Fruit fly (Drosophila melanogaster) whole organism, embryonic: ENCODE results near the gene Oatp33Eb.

ENCODE experiments used
- Ada2b ChIP-seq: fragments of 200-800 bp; sonication (Bioruptor generic); IDR thresholded peaks from 2 replicates; pipeline ENCODE4 v1.3.6; 2022; ENCODE audit warnings: missing biosample characterization, missing genetic modification characterization
- CG10431 ChIP-seq: fragments of 200-800 bp; sonication (Bioruptor generic); optimal IDR thresholded peaks from 3 replicates; lab custom pipeline; 2018; ENCODE audit warnings: missing biosample characterization, mild to moderate bottlenecking, missing genetic modification characterization
- CG11504 ChIP-seq: fragments of 200-800 bp; sonication (Bioruptor generic); optimal IDR thresholded peaks from 3 replicates; lab custom pipeline; 2019; ENCODE audit warnings: missing biosample characterization, mild to moderate bottlenecking, missing genetic modification characterization, moderate library complexity
- CG11695 ChIP-seq: fragments of 200-800 bp; sonication (Bioruptor generic); IDR thresholded peaks from 3 replicates; pipeline ENCODE4 v1.3.6; 2022; ENCODE audit warnings: missing biosample characterization, missing genetic modification characterization
- CG11696 ChIP-seq: fragments of 200-800 bp; sonication (Bioruptor generic); IDR thresholded peaks from 2 replicates; pipeline ENCODE4 v1.3.6; 2022; ENCODE audit warnings: missing biosample characterization, missing genetic modification characterization
- CG14050 ChIP-seq: fragments of 200-800 bp; sonication (Bioruptor generic); IDR thresholded peaks from 3 replicates; pipeline ENCODE4 v1.3.6; 2022; ENCODE audit warnings: missing biosample characterization, missing genetic modification characterization
- CG17359 ChIP-seq: fragments of 200-800 bp; sonication (Bioruptor generic); optimal IDR thresholded peaks from 3 replicates; lab custom pipeline; 2018; ENCODE audit warnings: missing biosample characterization, mild to moderate bottlenecking, missing genetic modification characterization, moderate library complexity
- CG18599 ChIP-seq: fragments of 200-800 bp; sonication (Bioruptor generic); optimal IDR thresholded peaks from 3 replicates; lab custom pipeline; 2017; ENCODE audit warnings: missing biosample characterization, missing genetic modification characterization, mild to moderate bottlenecking, moderate library complexity, missing genetic modification reagents
- CG7839 ChIP-seq: fragments of 200-800 bp; sonication (Bioruptor generic); optimal IDR thresholded peaks from 3 replicates; lab custom pipeline; 2018; ENCODE audit warnings: missing biosample characterization, mild to moderate bottlenecking, missing genetic modification characterization, moderate library complexity
- CG8388 ChIP-seq: fragments of 200-800 bp; sonication (Bioruptor generic); optimal IDR thresholded peaks from 2 replicates; lab custom pipeline; 2019; ENCODE audit warnings: missing biosample characterization, mild to moderate bottlenecking, missing genetic modification characterization, moderate library complexity
- CG9932 ChIP-seq: fragments of 200-800 bp; sonication (Bioruptor generic); IDR thresholded peaks from 2 replicates; pipeline ENCODE4 v1.3.6; 2022; ENCODE audit warnings: missing biosample characterization, missing genetic modification characterization
- Ets65A ChIP-seq: fragments of 200-800 bp; sonication (Bioruptor generic); peaks from one replicate; lab custom pipeline; 2016; ENCODE audit warnings: missing biosample characterization, missing genetic modification characterization
- Fer1 ChIP-seq: fragments of 200-800 bp; sonication (Bioruptor generic); optimal IDR thresholded peaks from 2 replicates; lab custom pipeline; 2017; ENCODE audit warnings: missing biosample characterization, mild to moderate bottlenecking, missing genetic modification characterization
- Hmr ChIP-seq: fragments of 200-800 bp; sonication (Bioruptor generic); optimal IDR thresholded peaks from 3 replicates; lab custom pipeline; 2017; ENCODE audit warnings: mild to moderate bottlenecking, missing biosample characterization, missing genetic modification reagents, missing genetic modification characterization
- Hr51 ChIP-seq, 2 experiments: fragments of 200-800 bp; sonication (Bioruptor generic); optimal IDR thresholded peaks; 2 replicates in 1 of 2; 3 replicates in 1 of 2; lab custom pipeline; 2016 to 2018; ENCODE audit warnings: missing biosample characterization in 2 of 2, missing genetic modification characterization in 2 of 2, mild to moderate bottlenecking in 1 of 2, moderate library complexity in 1 of 2
- Kr ChIP-seq: fragments of 200-800 bp; sonication (Bioruptor generic); optimal IDR thresholded peaks from 2 replicates; lab custom pipeline; 2017; ENCODE audit warnings: missing biosample characterization, mild to moderate bottlenecking, missing genetic modification characterization
- MTF-1 ChIP-seq: fragments of 200-800 bp; sonication (Bioruptor generic); optimal IDR thresholded peaks from 2 replicates; lab custom pipeline; 2018; ENCODE audit warnings: missing biosample characterization, mild to moderate bottlenecking, missing genetic modification characterization, borderline replicate concordance
- Mes4 ChIP-seq: fragments of 200-800 bp; sonication (Bioruptor generic); optimal IDR thresholded peaks from 2 replicates; lab custom pipeline; 2016; ENCODE audit warnings: missing biosample characterization, missing genetic modification characterization
- Nf-YC ChIP-seq: fragments of 200-800 bp; optimal IDR thresholded peaks from 3 replicates; lab custom pipeline; 2019; ENCODE audit warnings: missing biosample characterization, mild to moderate bottlenecking, missing genetic modification characterization, moderate library complexity
- Pdp1 ChIP-seq, 2 experiments: fragments of 200-800 bp; sonication (Bioruptor generic); optimal IDR thresholded peaks; 3 replicates each; lab custom pipeline; 2016; ENCODE audit warnings: missing biosample characterization in 2 of 2, missing genetic modification characterization in 2 of 2, mild to moderate bottlenecking in 1 of 2, moderate library complexity in 1 of 2
- Ptx1 ChIP-seq: fragments of 200-800 bp; sonication (Bioruptor generic); IDR thresholded peaks from 2 replicates; pipeline ENCODE4 v1.3.6; 2022; ENCODE audit warnings: missing biosample characterization, missing genetic modification characterization
- Sox100B ChIP-seq: fragments of 200-800 bp; sonication (Bioruptor generic); optimal IDR thresholded peaks from 3 replicates; lab custom pipeline; 2018; ENCODE audit warnings: missing biosample characterization, mild to moderate bottlenecking, missing genetic modification characterization
- Sox102F ChIP-seq: fragments of 200-800 bp; sonication (Bioruptor generic); optimal IDR thresholded peaks from 2 replicates; lab custom pipeline; 2018; ENCODE audit warnings: missing biosample characterization, mild to moderate bottlenecking, missing genetic modification characterization, moderate library complexity
- Spps ChIP-seq: fragments of 200-800 bp; sonication (Bioruptor generic); optimal IDR thresholded peaks from 2 replicates; lab custom pipeline; 2018; ENCODE audit warnings: missing biosample characterization, mild to moderate bottlenecking, missing genetic modification characterization
- Trl ChIP-seq, 3 experiments: fragments of >200 bp in 2 of 3; fragments of 200-800 bp in 1 of 3; sonication (Bioruptor generic) in 1 of 3; optimal IDR thresholded peaks; 2 replicates in 1 of 3; 3 replicates in 2 of 3; lab custom pipeline; 2016 to 2017; ENCODE audit warnings: missing biosample characterization in 1 of 3, missing genetic modification characterization in 1 of 3
- Xrp1 ChIP-seq: fragments of 200-800 bp; sonication (Bioruptor generic); IDR thresholded peaks from 2 replicates; pipeline ENCODE4 v1.3.6; 2022; ENCODE audit warnings: missing biosample characterization, missing genetic modification characterization
- btn ChIP-seq: fragments of 200-800 bp; sonication (Bioruptor generic); optimal IDR thresholded peaks from 2 replicates; lab custom pipeline; 2016; ENCODE audit warnings: missing biosample characterization, missing genetic modification characterization
- chinmo ChIP-seq: fragments of 200-800 bp; sonication (Bioruptor generic); IDR thresholded peaks from 4 replicates; pipeline ENCODE4 v1.3.6; 2022; ENCODE audit warnings: missing biosample characterization, missing genetic modification characterization; ENCODE audit not compliant: partially characterized antibody
- ci ChIP-seq: fragments of 200-800 bp; sonication (Bioruptor generic); IDR thresholded peaks from 3 replicates; pipeline ENCODE4 v1.3.6; 2022; ENCODE audit warnings: missing biosample characterization, missing genetic modification characterization
- croc ChIP-seq: fragments of 200-800 bp; sonication (Bioruptor generic); conservative IDR thresholded peaks from 3 replicates; pipeline ENCODE4 v1.3.6; 2022; ENCODE audit warnings: missing biosample characterization, missing genetic modification characterization
- dimm ChIP-seq: fragments of 200-800 bp; sonication (Bioruptor generic); IDR thresholded peaks from 2 replicates; pipeline ENCODE4 v1.3.6; 2022; ENCODE audit warnings: missing biosample characterization, missing genetic modification characterization
- dmrt99B ChIP-seq: fragments of 200-800 bp; sonication (Bioruptor generic); optimal IDR thresholded peaks from 2 replicates; lab custom pipeline; 2018; ENCODE audit warnings: missing biosample characterization, mild to moderate bottlenecking, missing genetic modification characterization, moderate library complexity
- fd3F ChIP-seq: fragments of 200-800 bp; sonication (Bioruptor generic); optimal IDR thresholded peaks from 2 replicates; lab custom pipeline; 2018; ENCODE audit warnings: missing biosample characterization, mild to moderate bottlenecking, missing genetic modification characterization, moderate library complexity
- gem ChIP-seq: fragments of 200-800 bp; sonication (Bioruptor generic); optimal IDR thresholded peaks from 2 replicates; lab custom pipeline; 2019; ENCODE audit warnings: missing biosample characterization, mild to moderate bottlenecking, missing genetic modification characterization, moderate library complexity
- h ChIP-seq: fragments of >200 bp; optimal IDR thresholded peaks from 2 replicates; lab custom pipeline; 2017
- hkb ChIP-seq, 2 experiments: fragments of 200-800 bp in 1 of 2; fragments of >200 bp in 1 of 2; sonication (Bioruptor generic) in 1 of 2; IDR thresholded peaks in 1 of 2; optimal IDR thresholded peaks in 1 of 2; 2 replicates each; pipeline versions ENCODE4 v1.3.6 to Lab custom; 2017 to 2022; ENCODE audit warnings: missing biosample characterization in 1 of 2, missing genetic modification characterization in 1 of 2
- jumu ChIP-seq: fragments of 200-800 bp; sonication (Bioruptor generic); optimal IDR thresholded peaks from 3 replicates; lab custom pipeline; 2016; ENCODE audit warnings: missing biosample characterization, missing genetic modification characterization
- knrl ChIP-seq: fragments of 200-800 bp; sonication (Bioruptor generic); IDR thresholded peaks from 3 replicates; pipeline ENCODE4 v1.3.6; 2022; ENCODE audit warnings: missing biosample characterization, missing genetic modification characterization; ENCODE audit not compliant: partially characterized antibody
- lab ChIP-seq: fragments of 200-800 bp; sonication (Bioruptor generic); optimal IDR thresholded peaks from 3 replicates; lab custom pipeline; 2017; ENCODE audit warnings: missing biosample characterization, missing genetic modification characterization, mild to moderate bottlenecking, moderate library complexity, missing genetic modification reagents
- maf-S ChIP-seq: fragments of 200-800 bp; sonication (Bioruptor generic); optimal IDR thresholded peaks from 2 replicates; lab custom pipeline; 2016; ENCODE audit warnings: missing biosample characterization, missing genetic modification characterization
- oc ChIP-seq: fragments of 200-800 bp; sonication (Bioruptor generic); optimal IDR thresholded peaks from 2 replicates; lab custom pipeline; 2018; ENCODE audit warnings: missing biosample characterization, mild to moderate bottlenecking, missing genetic modification characterization, moderate library complexity
- pan ChIP-seq, 4 experiments: fragments of >200 bp in 3 of 4; fragments of 200-800 bp in 1 of 4; sonication (Bioruptor generic) in 1 of 4; optimal IDR thresholded peaks in 3 of 4; IDR thresholded peaks in 1 of 4; 2 replicates each; pipeline versions ENCODE4 v1.3.6 to Lab custom; 2017 to 2022; ENCODE audit warnings: missing biosample characterization in 2 of 4, missing genetic modification characterization in 2 of 4, mixed read lengths in 1 of 4
- sens ChIP-seq: fragments of 200-800 bp; sonication (Bioruptor generic); peaks from one replicate; lab custom pipeline; 2016; ENCODE audit warnings: missing biosample characterization, missing genetic modification characterization
- sima ChIP-seq: fragments of 200-800 bp; sonication (Bioruptor generic); optimal IDR thresholded peaks from 2 replicates; lab custom pipeline; 2016; ENCODE audit warnings: missing biosample characterization, missing genetic modification characterization
- ttk ChIP-seq: fragments of 200-800 bp; sonication (Bioruptor generic); IDR thresholded peaks from 2 replicates; pipeline ENCODE4 v2.1.2; 2022; ENCODE audit warnings: missing biosample characterization, missing genetic modification characterization

Gene Oatp33Eb

DNA sequence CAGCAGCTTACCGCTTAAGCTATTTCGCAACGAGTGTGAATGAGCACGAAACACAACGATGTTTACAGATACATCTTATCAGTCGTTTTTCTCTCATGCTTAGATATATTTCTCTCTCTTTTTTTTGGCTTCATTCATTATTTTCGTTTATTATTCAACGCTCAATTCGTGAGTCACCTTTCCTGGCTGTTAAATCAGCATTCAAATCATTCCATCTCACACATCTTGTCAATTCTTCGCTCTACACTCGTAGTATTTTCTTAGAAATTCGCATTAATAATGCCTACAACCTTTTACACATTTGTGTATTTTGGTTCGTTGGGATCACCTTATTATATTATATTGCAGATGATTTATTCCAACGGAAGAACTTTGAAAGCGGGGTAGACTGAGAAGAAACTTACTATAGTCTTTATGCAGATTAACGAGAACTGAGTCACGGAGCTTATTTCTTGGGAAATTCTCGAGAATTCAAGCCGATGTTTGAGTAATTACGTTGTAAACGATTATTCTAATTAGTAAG lies 43.7 kb upstream of the Oatp33Eb start:
- peak in 1 of 2 experiments; percentile 38 for TF ChIP-seq Trl (optimal IDR thresholded peaks at IDR 0.05; lab: Kevin White, UChicago)
- no peak for TF ChIP-seq Trl (GFP tag; optimal IDR thresholded peaks at IDR 0.05; lab: Kevin White, UChicago)
- TF ChIP-seq btn = no peak
- TF ChIP-seq chinmo (GFP tag; lab: Robert Waterston, UW) = 0 out of 4 replicates have a peak, but pooled peaks have one; percentile 57

DNA sequence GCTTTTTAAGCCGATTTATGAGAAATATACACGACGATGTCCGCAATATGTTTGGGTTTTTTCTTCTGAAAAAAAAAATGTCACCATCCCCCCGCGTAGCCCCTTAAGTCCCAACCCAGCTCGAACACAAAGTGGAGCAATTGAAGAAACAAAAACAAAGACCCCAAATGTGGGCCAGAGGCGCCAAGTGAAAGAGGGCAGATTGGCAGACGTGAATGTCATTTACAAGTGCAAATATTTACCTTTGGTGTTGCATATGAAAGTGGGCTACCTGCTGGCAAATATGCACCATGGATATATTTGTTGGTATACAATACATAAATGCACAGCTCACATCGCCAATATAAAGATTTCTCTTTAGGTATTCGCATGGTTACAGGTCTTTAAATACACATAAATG lies 37.6 kb upstream of the Oatp33Eb start:
- TF ChIP-seq Sox100B = no peak
- TF ChIP-seq sima (GFP tag; lab: Kevin White, UChicago) = no peak
- TF ChIP-seq maf-S (GFP tag; lab: Kevin White, UChicago) = no peak
- peak; percentile 77 for TF ChIP-seq Ets65A (GFP tag; lab: Kevin White, UChicago)
- TF ChIP-seq jumu (GFP tag; lab: Kevin White, UChicago) = no peak

DNA sequence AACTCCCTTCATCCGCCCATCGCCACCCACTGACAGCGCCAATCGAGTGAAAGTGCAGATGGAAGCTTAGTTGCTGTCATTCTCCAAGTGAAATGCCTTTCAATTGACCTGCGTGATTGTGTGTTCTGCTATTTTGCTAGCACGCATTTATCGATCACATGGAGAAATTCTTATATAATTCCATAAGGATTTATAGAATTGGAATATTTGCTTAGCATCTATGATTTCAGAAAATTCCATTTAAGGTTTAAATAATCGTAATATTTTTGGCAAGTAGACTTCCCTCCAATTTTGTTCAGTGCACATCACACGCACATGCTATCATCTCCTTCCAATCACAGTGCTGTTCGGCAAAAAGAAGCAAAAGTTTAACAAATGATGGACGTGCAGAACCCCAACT lies 34.4 kb upstream of the Oatp33Eb start:
- TF ChIP-seq pan (optimal IDR thresholded peaks at IDR 0.05; lab: Kevin White, UChicago) = no peak
- TF ChIP-seq pan (GFP tag; optimal IDR thresholded peaks at IDR 0.05 in 1 of 2, IDR thresholded peaks at IDR 0.05 in 1 of 2) = peak in 1 of 2 experiments; percentile 35
- no peak for TF ChIP-seq dimm (GFP tag; lab: Robert Waterston, UW)
- peak; percentile 31 for TF ChIP-seq CG7839 (tag; lab: Kevin White, UChicago)
- TF ChIP-seq Hr51 (GFP tag; optimal IDR thresholded peaks at IDR 0.05; lab: Kevin White, UChicago) = peak in 1 of 2 experiments; percentile 10
- TF ChIP-seq CG14050 (GFP tag; lab: Robert Waterston, UW) = 0 out of 3 replicates have a peak, but pooled peaks have one; percentile 16
- TF ChIP-seq Pdp1 (GFP tag; optimal IDR thresholded peaks at IDR 0.05; lab: Kevin White, UChicago) = peak in 1 of 2 experiments; percentile 23
- TF ChIP-seq croc (GFP tag; lab: Robert Waterston, UW) = no peak
- no peak for TF ChIP-seq CG11696 (GFP tag; lab: Robert Waterston, UW)
- peak; percentile 9 for TF ChIP-seq Hmr (GFP tag; lab: Kevin White, UChicago)
- TF ChIP-seq CG8388 (GFP tag; lab: Kevin White, UChicago) = no peak
- TF ChIP-seq h = no peak
- TF ChIP-seq oc (tag; lab: Kevin White, UChicago) = no peak
- TF ChIP-seq knrl (GFP tag; lab: Robert Waterston, UW) = no peak
- TF ChIP-seq CG10431 = no peak
- peak; percentile 41 for TF ChIP-seq CG18599 (GFP tag; lab: Kevin White, UChicago)
- no peak for TF ChIP-seq CG9932 (GFP tag; lab: Robert Waterston, UW)
- peak; percentile 31 for TF ChIP-seq lab (GFP tag; lab: Kevin White, UChicago)
- 0 out of 3 replicates have a peak, but pooled peaks have one; percentile 42 for TF ChIP-seq CG11695
- peak; percentile 29; the same call in 1 of the 2 replicates for TF ChIP-seq Ada2b (GFP tag; lab: Robert Waterston, UW)
- no peak for TF ChIP-seq Spps (tag; lab: Kevin White, UChicago)
- TF ChIP-seq hkb (optimal IDR thresholded peaks at IDR 0.05; lab: Kevin White, UChicago) = no peak
- TF ChIP-seq hkb (GFP tag; IDR thresholded peaks at IDR 0.05; lab: Robert Waterston, UW) = 0 out of 2 replicates have a peak, but pooled peaks have one; percentile 13
- TF ChIP-seq fd3F = no peak
- TF ChIP-seq Fer1 (GFP tag; lab: Kevin White, UChicago) = peak; percentile 6
- TF ChIP-seq MTF-1 (GFP tag; lab: Kevin White, UChicago) = no peak
- no peak for TF ChIP-seq Nf-YC (tag; lab: Kevin White, UChicago)
- TF ChIP-seq Xrp1 (GFP tag; lab: Robert Waterston, UW) = no peak
- peak; percentile 24 for TF ChIP-seq Sox102F (GFP tag; lab: Kevin White, UChicago)
- TF ChIP-seq ci = 0 out of 3 replicates have a peak, but pooled peaks have one; percentile 14
- TF ChIP-seq Kr = no peak
- peak; percentile 43 for TF ChIP-seq gem (tag; lab: Kevin White, UChicago)
- no peak for TF ChIP-seq CG17359 (tag; lab: Kevin White, UChicago)
- peak; percentile 62 for TF ChIP-seq sens (GFP tag; lab: Kevin White, UChicago)
- no peak for TF ChIP-seq ttk (GFP tag; lab: Robert Waterston, UW)
- TF ChIP-seq dmrt99B = peak; percentile 29
- TF ChIP-seq CG11504 = peak; percentile 43
- no peak for TF ChIP-seq Mes4 (GFP tag; lab: Kevin White, UChicago)
- TF ChIP-seq Ptx1 (GFP tag; lab: Robert Waterston, UW) = peak; percentile 17; the same call in 1 of the 2 replicates
